Fruit fly (Drosophila melanogaster) whole organism, prepupa: ENCODE results near the gene CG31533.

ENCODE experiments used
- Blimp-1 ChIP-seq: fragments of 200-800 bp; sonication (Bioruptor generic); optimal IDR thresholded peaks from 3 replicates; lab custom pipeline; 2017; ENCODE audit warnings: missing biosample characterization, missing genetic modification characterization, mild to moderate bottlenecking, moderate library complexity, missing genetic modification reagents
- CG10631 ChIP-seq: fragments of 200-800 bp; sonication (Bioruptor generic); optimal IDR thresholded peaks from 2 replicates; lab custom pipeline; 2016; ENCODE audit warnings: missing biosample characterization, missing genetic modification characterization
- CG10669 ChIP-seq: fragments of 200-800 bp; sonication (Bioruptor generic); optimal IDR thresholded peaks from 3 replicates; lab custom pipeline; 2018; ENCODE audit warnings: missing biosample characterization, mild to moderate bottlenecking, missing genetic modification characterization, moderate library complexity
- CG11294 ChIP-seq: fragments of 200-800 bp; sonication (Bioruptor generic); IDR thresholded peaks from 2 replicates; pipeline ENCODE4 v1.3.6; 2022; ENCODE audit warnings: missing biosample characterization, missing genetic modification characterization
- CG11762 ChIP-seq: fragments of 200-800 bp; sonication (Bioruptor generic); optimal IDR thresholded peaks from 3 replicates; lab custom pipeline; 2016; ENCODE audit warnings: missing biosample characterization, missing genetic modification characterization; ENCODE audit not compliant: insufficient read depth
- CG11902 ChIP-seq: fragments of 200-800 bp; sonication (Bioruptor generic); optimal IDR thresholded peaks from 3 replicates; lab custom pipeline; 2016; ENCODE audit warnings: missing biosample characterization, missing genetic modification characterization
- CG15336 ChIP-seq: fragments of 200-800 bp; sonication (Bioruptor generic); IDR thresholded peaks from 2 replicates; pipeline ENCODE4 v1.3.6; 2022; ENCODE audit warnings: missing biosample characterization, missing genetic modification characterization
- CG1621 ChIP-seq: fragments of 200-800 bp; sonication (Bioruptor generic); optimal IDR thresholded peaks from 3 replicates; lab custom pipeline; 2018; ENCODE audit warnings: missing biosample characterization, mild to moderate bottlenecking, missing genetic modification characterization
- CG16779 ChIP-seq: fragments of 200-800 bp; sonication (Bioruptor generic); optimal IDR thresholded peaks from 3 replicates; lab custom pipeline; 2017; ENCODE audit warnings: missing biosample characterization, mild to moderate bottlenecking, missing genetic modification characterization
- CG3032 ChIP-seq: fragments of 200-800 bp; optimal IDR thresholded peaks from 2 replicates; lab custom pipeline; 2019; ENCODE audit warnings: missing biosample characterization, mild to moderate bottlenecking, missing genetic modification characterization, moderate library complexity
- CG31627 ChIP-seq: fragments of 200-800 bp; sonication (Bioruptor generic); optimal IDR thresholded peaks from 3 replicates; lab custom pipeline; 2016; ENCODE audit warnings: missing biosample characterization, missing genetic modification characterization
- CG34406 ChIP-seq: fragments of 200-800 bp; sonication (Bioruptor generic); optimal IDR thresholded peaks from 3 replicates; lab custom pipeline; 2016; ENCODE audit warnings: missing biosample characterization, missing genetic modification characterization
- CG3919 ChIP-seq: fragments of 200-800 bp; sonication (Bioruptor generic); optimal IDR thresholded peaks from 3 replicates; lab custom pipeline; 2016; ENCODE audit warnings: missing biosample characterization, missing genetic modification characterization
- CG6163 ChIP-seq: fragments of 200-800 bp; sonication (Bioruptor generic); IDR thresholded peaks from 3 replicates; pipeline ENCODE4 v1.3.6; 2022; ENCODE audit warnings: missing biosample characterization, missing genetic modification characterization
- CG6276 ChIP-seq: fragments of 200-800 bp; sonication (Bioruptor generic); optimal IDR thresholded peaks from 2 replicates; lab custom pipeline; 2017; ENCODE audit warnings: missing biosample characterization, mild to moderate bottlenecking, missing genetic modification characterization
- CG6792 ChIP-seq: fragments of 200-800 bp; sonication (Bioruptor generic); optimal IDR thresholded peaks from 3 replicates; lab custom pipeline; 2016; ENCODE audit warnings: missing biosample characterization, missing genetic modification characterization
- CG6808 ChIP-seq: fragments of 200-800 bp; sonication (Bioruptor generic); optimal IDR thresholded peaks from 3 replicates; lab custom pipeline; 2017; ENCODE audit warnings: missing biosample characterization, missing genetic modification characterization, mild to moderate bottlenecking, moderate library complexity, missing genetic modification reagents
- CG6854 ChIP-seq: fragments of 200-800 bp; sonication (Bioruptor generic); optimal IDR thresholded peaks from 2 replicates; lab custom pipeline; 2017; ENCODE audit warnings: missing biosample characterization, mild to moderate bottlenecking, missing genetic modification characterization
- CG7368 ChIP-seq: fragments of 200-800 bp; sonication (Bioruptor generic); optimal IDR thresholded peaks from 3 replicates; lab custom pipeline; 2016; ENCODE audit warnings: missing biosample characterization, missing genetic modification characterization
- CG8119 ChIP-seq: fragments of 200-800 bp; sonication (Bioruptor generic); IDR thresholded peaks from 3 replicates; pipeline ENCODE4 v1.3.6; 2022; ENCODE audit warnings: missing biosample characterization, missing genetic modification characterization
- CG8632 ChIP-seq: fragments of 200-800 bp; sonication (Bioruptor generic); optimal IDR thresholded peaks from 3 replicates; lab custom pipeline; 2016; ENCODE audit warnings: missing biosample characterization, missing genetic modification characterization
- Eip93F ChIP-seq: fragments of 200-800 bp; sonication (Bioruptor generic); optimal IDR thresholded peaks from 2 replicates; lab custom pipeline; 2016; ENCODE audit warnings: missing biosample characterization, mild to moderate bottlenecking, missing genetic modification characterization
- Hr38 ChIP-seq: sonication (Bioruptor generic); optimal IDR thresholded peaks from 2 replicates; lab custom pipeline; 2016; ENCODE audit warnings: missing biosample characterization, missing genetic modification characterization
- Hr39 ChIP-seq: fragments of 200-800 bp; sonication (Bioruptor generic); optimal IDR thresholded peaks from 2 replicates; lab custom pipeline; 2016; ENCODE audit warnings: missing biosample characterization, missing genetic modification characterization
- Lpt ChIP-seq: fragments of 200-800 bp; sonication (Bioruptor generic); optimal IDR thresholded peaks from 3 replicates; lab custom pipeline; 2016; ENCODE audit warnings: missing biosample characterization, missing genetic modification characterization
- Met ChIP-seq: fragments of 200-800 bp; sonication (Bioruptor generic); optimal IDR thresholded peaks from 3 replicates; lab custom pipeline; 2016; ENCODE audit warnings: missing biosample characterization, missing genetic modification characterization
- OdsH ChIP-seq: fragments of 200-800 bp; sonication (Bioruptor generic); optimal IDR thresholded peaks from 3 replicates; lab custom pipeline; 2016; ENCODE audit warnings: missing biosample characterization, missing genetic modification characterization
- Sox102F ChIP-seq: fragments of 200-800 bp; sonication (Bioruptor generic); optimal IDR thresholded peaks from 2 replicates; lab custom pipeline; 2016; ENCODE audit warnings: missing biosample characterization, mild to moderate bottlenecking, missing genetic modification characterization
- Sox15 ChIP-seq: fragments of 200-800 bp; sonication (Bioruptor generic); optimal IDR thresholded peaks from 3 replicates; lab custom pipeline; 2016; ENCODE audit warnings: missing biosample characterization, missing genetic modification characterization
- achi ChIP-seq: fragments of 200-800 bp; sonication (Bioruptor generic); optimal IDR thresholded peaks from 3 replicates; lab custom pipeline; 2016; ENCODE audit warnings: missing biosample characterization, missing genetic modification characterization
- cyc ChIP-seq: fragments of 200-800 bp; sonication (Bioruptor generic); optimal IDR thresholded peaks from 3 replicates; lab custom pipeline; 2016; ENCODE audit warnings: missing biosample characterization, missing genetic modification characterization
- dsx ChIP-seq: fragments of 200-800 bp; optimal IDR thresholded peaks from 3 replicates; lab custom pipeline; 2019; ENCODE audit warnings: missing biosample characterization, mild to moderate bottlenecking, missing genetic modification characterization, moderate library complexity; ENCODE audit not compliant: poor library complexity, severe bottlenecking
- eg ChIP-seq: fragments of 200-800 bp; sonication (Bioruptor generic); IDR thresholded peaks from 3 replicates; pipeline ENCODE4 v1.3.6; 2022; ENCODE audit warnings: missing biosample characterization, missing genetic modification characterization
- esn ChIP-seq: fragments of 200-800 bp; sonication (Bioruptor generic); optimal IDR thresholded peaks from 2 replicates; lab custom pipeline; 2016; ENCODE audit warnings: missing biosample characterization, mild to moderate bottlenecking, missing genetic modification characterization, moderate library complexity
- fkh ChIP-seq: fragments of 200-800 bp; sonication (Bioruptor generic); optimal IDR thresholded peaks from 3 replicates; lab custom pipeline; 2017; ENCODE audit warnings: missing biosample characterization, mild to moderate bottlenecking, missing genetic modification characterization, moderate library complexity
- net ChIP-seq: fragments of 200-800 bp; sonication (Bioruptor generic); optimal IDR thresholded peaks from 3 replicates; lab custom pipeline; 2016; ENCODE audit warnings: missing biosample characterization, missing genetic modification characterization
- pdm3 ChIP-seq: fragments of 200-800 bp; sonication (Bioruptor generic); optimal IDR thresholded peaks from 3 replicates; lab custom pipeline; 2016; ENCODE audit warnings: missing biosample characterization, missing genetic modification characterization
- salr ChIP-seq, 2 experiments: fragments of 200-800 bp; sonication (Bioruptor generic); optimal IDR thresholded peaks; 3 replicates each; lab custom pipeline; 2016 to 2018; ENCODE audit warnings: missing biosample characterization in 2 of 2, missing genetic modification characterization in 2 of 2, mild to moderate bottlenecking in 1 of 2
- spab ChIP-seq: fragments of 200-800 bp; sonication (Bioruptor generic); optimal IDR thresholded peaks from 2 replicates; lab custom pipeline; 2017; ENCODE audit warnings: missing biosample characterization, mild to moderate bottlenecking, missing genetic modification characterization, missing genetic modification reagents
- svp ChIP-seq: fragments of 200-800 bp; sonication (Bioruptor generic); peaks from one replicate; lab custom pipeline; 2016; ENCODE audit warnings: missing biosample characterization, missing genetic modification characterization
- topi ChIP-seq: fragments of 200-800 bp; sonication (Bioruptor generic); optimal IDR thresholded peaks from 3 replicates; lab custom pipeline; 2016; ENCODE audit warnings: missing biosample characterization, missing genetic modification characterization
- vri ChIP-seq: fragments of 200-800 bp; sonication (Bioruptor generic); optimal IDR thresholded peaks from 3 replicates; lab custom pipeline; 2016; ENCODE audit warnings: missing biosample characterization, mild to moderate bottlenecking, missing genetic modification characterization

Gene CG31533

dm6 chr3R:14122347-14122812 lies 34.9 kb downstream of the CG31533 start, which contains the start of the genes Abi and twf (continued):
- TF ChIP-seq CG10669 (GFP tag; lab: Kevin White, UChicago), result no peak
- TF ChIP-seq svp (GFP tag; lab: Kevin White, UChicago), result peak; percentile 73
- TF ChIP-seq salr (GFP tag; optimal IDR thresholded peaks at IDR 0.05; lab: Kevin White, UChicago), result no peak
- TF ChIP-seq CG3032 (tag; lab: Kevin White, UChicago), result peak; percentile 48
- TF ChIP-seq CG1621 (tag; lab: Kevin White, UChicago), result peak; percentile 37
- TF ChIP-seq fkh (GFP tag; lab: Kevin White, UChicago), result no peak
- peak; percentile 42; the same call in 2 of the 3 replicates for TF ChIP-seq eg (GFP tag; lab: Robert Waterston, UW)
- peak; percentile 70 for TF ChIP-seq pdm3 (GFP tag; lab: Kevin White, UChicago)
- TF ChIP-seq CG6276 (GFP tag; lab: Kevin White, UChicago), result no peak
- TF ChIP-seq CG7368, result peak; percentile 35
- no peak for TF ChIP-seq Lpt (GFP tag; lab: Kevin White, UChicago)
- no peak for TF ChIP-seq CG11294 (GFP tag; lab: Robert Waterston, UW)
- TF ChIP-seq CG16779, result no peak
- TF ChIP-seq Hr38 (GFP tag; lab: Kevin White, UChicago), result no peak
- TF ChIP-seq net (GFP tag; lab: Kevin White, UChicago), result peak; percentile 33
- no peak for TF ChIP-seq CG6808
- TF ChIP-seq CG8632, result peak; percentile 45
- peak; percentile 77 for TF ChIP-seq esn
- TF ChIP-seq CG8119 (GFP tag; lab: Robert Waterston, UW), result no peak
- peak; percentile 78 for TF ChIP-seq CG3919 (GFP tag; lab: Kevin White, UChicago)
- TF ChIP-seq topi (GFP tag; lab: Kevin White, UChicago), result peak; percentile 62
- no peak for TF ChIP-seq CG6854 (GFP tag; lab: Kevin White, UChicago)
- TF ChIP-seq cyc (GFP tag; lab: Kevin White, UChicago), result peak; percentile 70
- peak; percentile 52; the same call in 1 of the 3 replicates for TF ChIP-seq CG6163 (GFP tag; lab: Robert Waterston, UW)
- TF ChIP-seq Sox102F (GFP tag; lab: Kevin White, UChicago), result peak; percentile 60
- peak; percentile 55 for TF ChIP-seq Hr39 (GFP tag; lab: Kevin White, UChicago)
- TF ChIP-seq CG10631 (GFP tag; lab: Kevin White, UChicago), result peak; percentile 72
- peak; percentile 38 for TF ChIP-seq vri (GFP tag; lab: Kevin White, UChicago)
- peak; percentile 48 for TF ChIP-seq CG34406 (GFP tag; lab: Kevin White, UChicago)
- peak; percentile 46 for TF ChIP-seq Sox15
- peak; percentile 77 for TF ChIP-seq CG31627 (GFP tag; lab: Kevin White, UChicago)
- TF ChIP-seq dsx (GFP tag; lab: Kevin White, UChicago), result no peak
- peak; percentile 80 for TF ChIP-seq OdsH (GFP tag; lab: Kevin White, UChicago)
- TF ChIP-seq CG15336 (GFP tag; lab: Robert Waterston, UW), result 0 out of 2 replicates have a peak, but pooled peaks have one; percentile 30
- peak; percentile 41 for TF ChIP-seq CG11902 (GFP tag; lab: Kevin White, UChicago)
- TF ChIP-seq, all 60 proteins: peak for 34

- TF ChIP-seq OdsH (GFP tag; lab: Kevin White, UChicago), result no peak
- TF ChIP-seq CG6808, result no peak
- no peak for TF ChIP-seq CG3919 (GFP tag; lab: Kevin White, UChicago)
- TF ChIP-seq Met (GFP tag; lab: Kevin White, UChicago), result no peak
- no peak for TF ChIP-seq CG11762 (GFP tag; lab: Kevin White, UChicago)
- TF ChIP-seq Lpt (GFP tag; lab: Kevin White, UChicago), result no peak
- no peak for TF ChIP-seq CG11294 (GFP tag; lab: Robert Waterston, UW)
- no peak for TF ChIP-seq spab (GFP tag; lab: Kevin White, UChicago)
- no peak for TF ChIP-seq CG6792 (GFP tag; lab: Kevin White, UChicago)
- TF ChIP-seq cyc (GFP tag; lab: Kevin White, UChicago), result no peak
- no peak for TF ChIP-seq Eip93F (GFP tag; lab: Kevin White, UChicago)
- TF ChIP-seq fkh (GFP tag; lab: Kevin White, UChicago), result no peak
- no peak for TF ChIP-seq CG16779
- no peak for TF ChIP-seq Blimp-1 (GFP tag; lab: Kevin White, UChicago)
- TF ChIP-seq CG34406 (GFP tag; lab: Kevin White, UChicago), result no peak
- TF ChIP-seq CG1621 (tag; lab: Kevin White, UChicago), result no peak
- no peak for TF ChIP-seq achi
- no peak for TF ChIP-seq CG31627 (GFP tag; lab: Kevin White, UChicago)
- no peak for TF ChIP-seq Hr39 (GFP tag; lab: Kevin White, UChicago)
Measured at dm6 chr3R:14118350-14118749, 38.9 kb downstream of the CG31533 start, which contains the start of gene Kif19A. Gene Kif19A (minus strand): TSS chr3R:14118450.
